Worm (Caenorhabditis elegans): ENCODE data around the gene scl-3.

scl-3 gene

ce11 chrIV:13059284-13059683 lies at the start of gene scl-3:
Gene scl-3 (plus strand): TSS chrIV:13059584.
- TF ChIP-seq ceh-14 (tag; optimal IDR thresholded peaks at IDR 0.05) (no peak), ttx-3 (tag; optimal IDR thresholded peaks at IDR 0.05) (no peak), hlh-15 (tag; optimal IDR thresholded peaks at IDR 0.05) (no peak), ztf-16 (tag; optimal IDR thresholded peaks at IDR 0.05) (no peak), hlh-13 (GFP tag; optimal IDR thresholded peaks at IDR 0.05) (no peak), ceh-9 (tag; optimal IDR thresholded peaks at IDR 0.05) (no peak), hlh-30 (tag; optimal IDR thresholded peaks at IDR 0.05; ENCODE audit: insufficient read depth) (no peak), gmeb-2 (tag; optimal IDR thresholded peaks at IDR 0.05) (no peak), ceh-2 (tag; optimal IDR thresholded peaks at IDR 0.05) (no peak), ceh-45 (GFP tag; IDR thresholded peaks at IDR 0.05) (no peak), lin-11 (tag; optimal IDR thresholded peaks at IDR 0.05) (no peak), fax-1 (tag; optimal IDR thresholded peaks at IDR 0.05) (no peak), unc-3 (GFP tag; conservative IDR thresholded peaks at IDR 0.05) (no peak), unc-3 (tag; optimal IDR thresholded peaks at IDR 0.05) (no peak)

ce11 chrIV:13013231-13013630 lies 46.2 kb upstream of the scl-3 start:
- peak; percentile 67 for TF ChIP-seq ceh-31 (tag; optimal IDR thresholded peaks at IDR 0.05)
- no peak for TF ChIP-seq unc-55 (GFP tag; optimal IDR thresholded peaks at IDR 0.05)
- peak; percentile 37 for TF ChIP-seq pros-1 (tag; optimal IDR thresholded peaks at IDR 0.05)

ce11 chrIV:13013711-13014341 lies 45.6 kb upstream of the scl-3 start:
- no peak for TF ChIP-seq unc-55 (GFP tag; optimal IDR thresholded peaks at IDR 0.05)
- no peak for TF ChIP-seq hlh-8 (tag; optimal IDR thresholded peaks at IDR 0.05)
- TF ChIP-seq nfya-1 (tag; optimal IDR thresholded peaks at IDR 0.05): no peak
- TF ChIP-seq che-1 (tag; optimal IDR thresholded peaks at IDR 0.05): no peak
- no peak for TF ChIP-seq ztf-16 (tag; optimal IDR thresholded peaks at IDR 0.05)
- TF ChIP-seq C38D4.7 (GFP tag; optimal IDR thresholded peaks at IDR 0.05): no peak
- TF ChIP-seq gmeb-2 (tag; optimal IDR thresholded peaks at IDR 0.05): no peak
- TF ChIP-seq unc-42 (tag; optimal IDR thresholded peaks at IDR 0.05): no peak
- no peak for TF ChIP-seq Y22D7AL.16 (tag; optimal IDR thresholded peaks at IDR 0.05)
- no peak for TF ChIP-seq sox-2 (GFP tag; IDR thresholded peaks at IDR 0.05)
- no peak for TF ChIP-seq pha-4 (tag; optimal IDR thresholded peaks at IDR 0.05)
- no peak for TF ChIP-seq hlh-15 (tag; optimal IDR thresholded peaks at IDR 0.05)
- no peak for TF ChIP-seq dmd-4 (tag; optimal IDR thresholded peaks at IDR 0.05; ENCODE audit: borderline replicate concordance)
- TF ChIP-seq ama-1 (optimal IDR thresholded peaks at IDR 0.05): no peak
- no peak for TF ChIP-seq nhr-11 (tag; optimal IDR thresholded peaks at IDR 0.05)
- no peak for TF ChIP-seq nhr-232 (tag; optimal IDR thresholded peaks at IDR 0.05)
- TF ChIP-seq sdc-2 (tag; optimal IDR thresholded peaks at IDR 0.05): no peak
- no peak for TF ChIP-seq zip-5 (tag; optimal IDR thresholded peaks at IDR 0.05)
- no peak for TF ChIP-seq madf-2 (tag; optimal IDR thresholded peaks at IDR 0.05)

ce11 chrIV:13015801-13016404 lies 43.5 kb upstream of the scl-3 start:
- TF ChIP-seq odd-2 (tag; optimal IDR thresholded peaks at IDR 0.05): no peak
- TF ChIP-seq syd-9 (tag; optimal IDR thresholded peaks at IDR 0.05): no peak
- no peak for TF ChIP-seq elt-2 (tag; optimal IDR thresholded peaks at IDR 0.05)
- TF ChIP-seq ceh-31 (tag; optimal IDR thresholded peaks at IDR 0.05): peak; percentile 27
- peak; percentile 56 for TF ChIP-seq unc-42 (tag; optimal IDR thresholded peaks at IDR 0.05)
- no peak for TF ChIP-seq pag-3 (tag; optimal IDR thresholded peaks at IDR 0.05; ENCODE audit: borderline replicate concordance)
- TF ChIP-seq unc-3 (GFP tag; conservative IDR thresholded peaks at IDR 0.05): no peak
- no peak for TF ChIP-seq unc-3 (tag; optimal IDR thresholded peaks at IDR 0.05)
- TF ChIP-seq unc-55 (GFP tag; optimal IDR thresholded peaks at IDR 0.05): peak; percentile 79
- TF ChIP-seq madf-2 (tag; optimal IDR thresholded peaks at IDR 0.05): no peak
- TF ChIP-seq hlh-8 (tag; optimal IDR thresholded peaks at IDR 0.05): peak; percentile 6
- peak; percentile 5 for TF ChIP-seq ceh-19 (GFP tag; optimal IDR thresholded peaks at IDR 0.05)
- TF ChIP-seq hlh-15 (tag; optimal IDR thresholded peaks at IDR 0.05): no peak
- peak; percentile 35 for TF ChIP-seq tbx-2 (tag; optimal IDR thresholded peaks at IDR 0.05)
- TF ChIP-seq hlh-30 (tag; optimal IDR thresholded peaks at IDR 0.05; ENCODE audit: insufficient read depth): no peak
